Worm (Caenorhabditis elegans): ENCODE data around the gene pacl-1.

ce11 chrV:16266514-16266913, 8.7 kb downstream of the pacl-1 start, which contains the start of gene T13F3.4:
- TF ChIP-seq mab-9 (GFP tag; IDR thresholded peaks at IDR 0.05) (no peak), hlh-17 (GFP tag; optimal IDR thresholded peaks at IDR 0.05; ENCODE audit: borderline replicate concordance) (no peak), nhr-90 (tag; optimal IDR thresholded peaks at IDR 0.05; ENCODE audit: poor library complexity) (no peak), ceh-90 (tag; optimal IDR thresholded peaks at IDR 0.05) (no peak), tbx-2 (tag; optimal IDR thresholded peaks at IDR 0.05) (no peak), lin-15B (tag; optimal IDR thresholded peaks at IDR 0.05) (no peak), lin-35 (GFP tag; optimal IDR thresholded peaks at IDR 0.05) (no peak), nhr-77 (tag; optimal IDR thresholded peaks at IDR 0.05) (no peak), blmp-1 (tag; optimal IDR thresholded peaks at IDR 0.05) (no peak), dsc-1 (tag; optimal IDR thresholded peaks at IDR 0.05) (no peak), ets-5 (GFP tag; IDR thresholded peaks at IDR 0.05) (no peak), snpc-4 (tag; optimal IDR thresholded peaks at IDR 0.05) (no peak)
